Worm (Caenorhabditis elegans): ENCODE results near the gene isy-1.

DNA sequence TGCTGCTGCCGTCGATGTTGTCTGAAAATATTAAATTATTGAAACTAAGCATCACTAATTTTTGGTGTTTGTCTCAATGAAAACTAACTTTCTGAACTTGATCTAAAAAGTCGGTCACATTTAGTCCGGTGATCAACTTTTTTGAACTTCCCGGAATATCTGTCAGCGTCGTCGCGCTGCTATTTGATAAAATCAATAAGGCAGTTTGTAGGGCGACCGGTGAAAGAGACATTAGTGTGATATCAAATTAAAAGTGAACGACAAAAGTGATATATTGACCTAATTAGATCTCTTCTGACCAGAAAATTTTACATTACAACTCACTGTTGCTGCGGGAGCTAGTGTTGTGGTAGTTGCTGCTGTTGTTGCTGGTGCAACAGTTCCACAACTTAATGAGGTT, 29.6 kb downstream of the isy-1 start:
- no peak for TF ChIP-seq T22C8.4 (GFP tag; IDR thresholded peaks at IDR 0.05)
- no peak for TF ChIP-seq ztf-23 (GFP tag; IDR thresholded peaks at IDR 0.05)
- no peak for TF ChIP-seq med-1 (GFP tag; optimal IDR thresholded peaks at IDR 0.05; ENCODE audit: insufficient read depth)
- TF ChIP-seq ztf-29 (GFP tag; IDR thresholded peaks at IDR 0.05): no peak
- no peak for TF ChIP-seq cog-1 (tag; optimal IDR thresholded peaks at IDR 0.05)
- no peak for TF ChIP-seq flt-1 (GFP tag; IDR thresholded peaks at IDR 0.05)
